Worm (Caenorhabditis elegans) whole organism, L1 larva: ENCODE measurements around the gene dmd-7.

Source experiments
- C34B4.2 ChIP-seq: sonication (generic microtip); optimal IDR thresholded peaks from 2 replicates; lab custom pipeline; 2017; ENCODE audit warnings: mild to moderate bottlenecking, missing genetic modification characterization, missing compliant biosample characterization
- aha-1 ChIP-seq: fragments of 150-350 bp; optimal IDR thresholded peaks from 2 replicates; lab custom pipeline; 2014; ENCODE audit warnings: missing biosample characterization, missing genetic modification characterization
- ama-1 ChIP-seq: fragments of 150-350 bp; optimal IDR thresholded peaks from 2 replicates; lab custom pipeline; 2014
- ceh-63 ChIP-seq: fragments of 200-800 bp; sonication (Bioruptor generic); optimal IDR thresholded peaks from 2 replicates; lab custom pipeline; 2018; ENCODE audit warnings: mild to moderate bottlenecking, missing genetic modification characterization, missing compliant biosample characterization
- ceh-8 ChIP-seq: fragments of 200-800 bp; sonication (Bioruptor generic); optimal IDR thresholded peaks from 2 replicates; lab custom pipeline; 2018; ENCODE audit warnings: mild to moderate bottlenecking, missing genetic modification characterization, moderate library complexity, missing compliant biosample characterization
- ces-1 ChIP-seq: fragments of 150-350 bp; optimal IDR thresholded peaks from 2 replicates; lab custom pipeline; 2014; ENCODE audit warnings: missing biosample characterization, missing genetic modification reagents, missing genetic modification characterization
- dsc-1 ChIP-seq: sonication (generic microtip); optimal IDR thresholded peaks from 2 replicates; lab custom pipeline; 2016; ENCODE audit warnings: mild to moderate bottlenecking, missing genetic modification characterization, missing compliant biosample characterization
- efl-1 ChIP-seq, 4 experiments: fragments of 150-350 bp; optimal IDR thresholded peaks in 3 of 4; peaks in 1 of 4; 1 replicate in 1 of 4; 2 replicates in 3 of 4; lab custom pipeline; 2014; ENCODE audit warnings: missing biosample characterization in 2 of 4, missing genetic modification characterization in 2 of 4, missing genetic modification reagents in 2 of 4
- efl-3 ChIP-seq: fragments of 200-800 bp; sonication (Bioruptor generic); optimal IDR thresholded peaks from 2 replicates; lab custom pipeline; 2018; ENCODE audit warnings: mild to moderate bottlenecking, missing genetic modification characterization, missing compliant biosample characterization
- elt-3 ChIP-seq, 6 experiments: fragments of 150-350 bp in 1 of 6; sonication (generic microtip); optimal IDR thresholded peaks; 2 replicates each; lab custom pipeline; 2017 to 2018; ENCODE audit warnings: missing biosample characterization in 6 of 6, missing genetic modification characterization in 6 of 6, inconsistent platforms in 1 of 6
- fkh-10 ChIP-seq: sonication (generic microtip); optimal IDR thresholded peaks from 2 replicates; lab custom pipeline; 2017; ENCODE audit warnings: missing biosample characterization, missing genetic modification reagents, missing genetic modification characterization
- fkh-4 ChIP-seq: sonication (generic microtip); optimal IDR thresholded peaks from 2 replicates; lab custom pipeline; 2016; ENCODE audit warnings: missing compliant biosample characterization, missing genetic modification characterization, borderline replicate concordance
- fkh-8 ChIP-seq: sonication (generic microtip); optimal IDR thresholded peaks from 2 replicates; lab custom pipeline; 2016; ENCODE audit warnings: mild to moderate bottlenecking, missing genetic modification characterization, missing compliant biosample characterization
- fos-1 ChIP-seq: fragments of 150-350 bp; optimal IDR thresholded peaks from 2 replicates; lab custom pipeline; 2014; ENCODE audit warnings: missing biosample characterization, missing genetic modification characterization
- grh-1 ChIP-seq: fragments of 200-800 bp; sonication (Bioruptor generic); IDR thresholded peaks from 2 replicates; pipeline ENCODE4 v1.3.6; 2022; ENCODE audit warnings: missing genetic modification reagents, missing genetic modification characterization, missing compliant biosample characterization
- lin-13 ChIP-seq: fragments of 150-350 bp; optimal IDR thresholded peaks from 2 replicates; lab custom pipeline; 2014; ENCODE audit warnings: missing biosample characterization, missing genetic modification reagents, missing genetic modification characterization
- lin-15B ChIP-seq: fragments of 150-350 bp; sonication (generic microtip); optimal IDR thresholded peaks from 3 replicates; lab custom pipeline; 2014; ENCODE audit warnings: missing biosample characterization, missing genetic modification characterization
- nhr-11 ChIP-seq: fragments of 150-350 bp; optimal IDR thresholded peaks from 2 replicates; lab custom pipeline; 2014; ENCODE audit warnings: missing biosample characterization, missing genetic modification characterization
- nhr-20 ChIP-seq: sonication (generic microtip); optimal IDR thresholded peaks from 2 replicates; lab custom pipeline; 2016; ENCODE audit warnings: mild to moderate bottlenecking, missing genetic modification characterization, missing compliant biosample characterization
- nhr-237 ChIP-seq: fragments of 150-350 bp; optimal IDR thresholded peaks from 2 replicates; lab custom pipeline; 2014; ENCODE audit warnings: missing biosample characterization, missing genetic modification characterization
- nhr-47 ChIP-seq: sonication (generic microtip); optimal IDR thresholded peaks from 2 replicates; lab custom pipeline; 2016; ENCODE audit warnings: mild to moderate bottlenecking, missing genetic modification characterization, moderate library complexity, missing compliant biosample characterization
- nhr-71 ChIP-seq: sonication (generic microtip); optimal IDR thresholded peaks from 2 replicates; lab custom pipeline; 2016; ENCODE audit warnings: mild to moderate bottlenecking, missing genetic modification characterization, moderate library complexity, missing compliant biosample characterization
- nhr-77 ChIP-seq: fragments of 150-350 bp; optimal IDR thresholded peaks from 2 replicates; lab custom pipeline; 2014; ENCODE audit warnings: missing biosample characterization, missing genetic modification characterization
- nhr-85 ChIP-seq: sonication (generic microtip); peaks from one replicate; lab custom pipeline; 2016; ENCODE audit warnings: missing genetic modification characterization, inconsistent platforms, missing compliant biosample characterization
- nhr-90 ChIP-seq: sonication (generic microtip); optimal IDR thresholded peaks from 2 replicates; lab custom pipeline; 2016; ENCODE audit warnings: mild to moderate bottlenecking, missing genetic modification characterization, missing compliant biosample characterization; ENCODE audit not compliant: poor library complexity
- pag-3 ChIP-seq: sonication (generic microtip); optimal IDR thresholded peaks from 2 replicates; lab custom pipeline; 2017; ENCODE audit warnings: missing genetic modification characterization, mild to moderate bottlenecking, missing compliant biosample characterization, antibody characterized with exemption, borderline replicate concordance; ENCODE audit not compliant: insufficient read depth
- pax-3 ChIP-seq: fragments of 200-800 bp; sonication (Bioruptor generic); optimal IDR thresholded peaks from 2 replicates; lab custom pipeline; 2018; ENCODE audit warnings: mild to moderate bottlenecking, missing genetic modification characterization, moderate library complexity, missing compliant biosample characterization
- rnt-1 ChIP-seq: sonication (generic microtip); optimal IDR thresholded peaks from 2 replicates; lab custom pipeline; 2016; ENCODE audit warnings: mild to moderate bottlenecking, missing genetic modification characterization, moderate library complexity, missing compliant biosample characterization
- snu-23 ChIP-seq: sonication (generic microtip); optimal IDR thresholded peaks from 2 replicates; lab custom pipeline; 2016; ENCODE audit warnings: missing genetic modification characterization, missing compliant biosample characterization
- sox-4 ChIP-seq: sonication (generic microtip); optimal IDR thresholded peaks from 2 replicates; lab custom pipeline; 2016; ENCODE audit warnings: missing genetic modification characterization, missing compliant biosample characterization
- unc-98 ChIP-seq: fragments of 200-800 bp; sonication (Bioruptor generic); IDR thresholded peaks from 2 replicates; pipeline ENCODE4 v1.3.6; 2022; ENCODE audit warnings: missing genetic modification characterization, missing compliant biosample characterization
- zag-1 ChIP-seq: fragments of 150-350 bp; optimal IDR thresholded peaks from 2 replicates; lab custom pipeline; 2014; ENCODE audit warnings: missing biosample characterization, missing genetic modification characterization
- zip-4 ChIP-seq: fragments of 200-800 bp; sonication (Bioruptor generic); optimal IDR thresholded peaks from 2 replicates; lab custom pipeline; 2018; ENCODE audit warnings: mild to moderate bottlenecking, missing genetic modification characterization, moderate library complexity, missing compliant biosample characterization
- ztf-11 ChIP-seq, 2 experiments: sonication (generic microtip); optimal IDR thresholded peaks; 2 replicates each; lab custom pipeline; 2016 to 2017; ENCODE audit warnings: missing genetic modification characterization in 2 of 2, missing biosample characterization in 1 of 2, missing compliant biosample characterization in 1 of 2
- ztf-4 ChIP-seq: fragments of 150-350 bp; optimal IDR thresholded peaks from 2 replicates; lab custom pipeline; 2014; ENCODE audit warnings: missing biosample characterization, missing genetic modification characterization

The dmd-7 gene

ce11 chrV:6225745-6226528 lies 20.8 kb upstream of the dmd-7 start (continued):
- TF ChIP-seq unc-98 (no peak), zag-1 (no peak), pax-3 (tag; lab: Kevin White, UChicago) (no peak), ztf-11 (tag; optimal IDR thresholded peaks at IDR 0.05; lab: Kevin White, UChicago) (no peak), sox-4 (no peak), nhr-237 (tag; lab: Kevin White, UChicago) (no peak), fkh-8 (tag; lab: Kevin White, UChicago) (no peak), nhr-20 (tag; lab: Kevin White, UChicago) (no peak), aha-1 (no peak), ztf-4 (tag; lab: Kevin White, UChicago) (no peak)
- TF ChIP-seq, all 84 proteins: peak for 11

ce11 chrV:6226530-6227125 lies 20.1 kb upstream of the dmd-7 start, which contains the start of gene W06H8.6:
TSS of gene W06H8.6 (minus strand) at chrV:6227010.
- TF ChIP-seq ama-1 (lab: Kevin White, UChicago) (peak; percentile 25), ceh-63 (peak; percentile 37), nhr-90 (tag; lab: Kevin White, UChicago) (peak; percentile 39), dsc-1 (tag; lab: Kevin White, UChicago) (no peak), snu-23 (no peak), fkh-10 (GFP tag; lab: Kevin White, UChicago) (no peak), lin-13 (GFP tag; lab: Kevin White, UChicago) (no peak), elt-3 (tag; optimal IDR thresholded peaks at IDR 0.05; lab: Kevin White, UChicago) (no peak), ceh-8 (GFP tag; lab: Kevin White, UChicago) (peak; percentile 23), nhr-47 (tag; lab: Kevin White, UChicago) (no peak), nhr-77 (tag; lab: Kevin White, UChicago) (no peak), pag-3 (tag; lab: Kevin White, UChicago) (no peak), nhr-11 (tag; lab: Kevin White, UChicago) (no peak), efl-1 (optimal IDR thresholded peaks at IDR 0.05; lab: Kevin White, UChicago) (no peak), efl-1 (GFP tag; optimal IDR thresholded peaks at IDR 0.05 in 1 of 2; lab: Kevin White, UChicago) (peak in 1 of 2 experiments; percentile 81), lin-15B (tag; lab: Kevin White, UChicago) (no peak), ces-1 (GFP tag; lab: Kevin White, UChicago) (no peak), efl-3 (GFP tag; lab: Kevin White, UChicago) (no peak), grh-1 (peak; percentile 30), fos-1 (tag; lab: Kevin White, UChicago) (no peak), nhr-237 (tag; lab: Kevin White, UChicago) (no peak), C34B4.2 (tag; lab: Kevin White, UChicago) (no peak), nhr-85 (peak; percentile 62), zip-4 (GFP tag; lab: Kevin White, UChicago) (no peak), pax-3 (tag; lab: Kevin White, UChicago) (peak; percentile 46), fkh-4 (tag; lab: Kevin White, UChicago) (no peak), rnt-1 (tag; lab: Kevin White, UChicago) (peak; percentile 6), nhr-71 (tag; lab: Kevin White, UChicago) (no peak), zag-1 (no peak)
